Fruit fly (Drosophila melanogaster) whole organism, wandering third instar larva: ENCODE data around the gene CG14095.

Experiments used
- Abd-B ChIP-seq: fragments of >200 bp; optimal IDR thresholded peaks from 2 replicates; lab custom pipeline; 2017; ENCODE audit warnings: missing biosample characterization, missing genetic modification characterization
- CG9705 ChIP-seq: fragments of 200-800 bp; sonication (Bioruptor generic); optimal IDR thresholded peaks from 2 replicates; lab custom pipeline; 2018; ENCODE audit warnings: missing biosample characterization, mild to moderate bottlenecking, missing genetic modification characterization
- CrebA ChIP-seq: fragments of 200-800 bp; sonication (Bioruptor generic); optimal IDR thresholded peaks from 2 replicates; lab custom pipeline; 2016; ENCODE audit warnings: missing biosample characterization, mild to moderate bottlenecking, missing genetic modification characterization, borderline replicate concordance
- Dfd ChIP-seq: fragments of >200 bp; optimal IDR thresholded peaks from 2 replicates; lab custom pipeline; 2017; ENCODE audit warnings: missing biosample characterization, missing genetic modification characterization
- HLH106 ChIP-seq: fragments of 200-800 bp; optimal IDR thresholded peaks from 3 replicates; lab custom pipeline; 2019; ENCODE audit warnings: missing biosample characterization, mild to moderate bottlenecking, missing genetic modification characterization, moderate library complexity
- Jra ChIP-seq: sonication (Bioruptor generic); optimal IDR thresholded peaks from 2 replicates; lab custom pipeline; 2016; ENCODE audit warnings: missing biosample characterization, missing genetic modification characterization
- Myc ChIP-seq: fragments of >200 bp; optimal IDR thresholded peaks from 2 replicates; lab custom pipeline; 2017
- OdsH ChIP-seq: fragments of 200-800 bp; sonication (Bioruptor generic); optimal IDR thresholded peaks from 2 replicates; lab custom pipeline; 2016; ENCODE audit warnings: missing biosample characterization, mild to moderate bottlenecking, missing genetic modification characterization
- foxo ChIP-seq, 2 experiments: fragments of 200-800 bp; sonication (Bioruptor generic); optimal IDR thresholded peaks; 2 replicates in 1 of 2; 3 replicates in 1 of 2; lab custom pipeline; 2016 to 2017; ENCODE audit warnings: missing biosample characterization in 2 of 2, missing genetic modification characterization in 2 of 2
- lola ChIP-seq: fragments of >200 bp; optimal IDR thresholded peaks from 2 replicates; lab custom pipeline; 2017; ENCODE audit warnings: missing biosample characterization, missing genetic modification characterization

dm6 chr3L:19486398-19486797 lies 21.8 kb upstream of the CG14095 start, which contains the start of gene brv1:
- TF ChIP-seq foxo (GFP tag; optimal IDR thresholded peaks at IDR 0.05; lab: Kevin White, UChicago) (no peak), HLH106 (tag; lab: Kevin White, UChicago) (no peak), Dfd (GFP tag; lab: Kevin White, UChicago) (no peak), lola (GFP tag; lab: Kevin White, UChicago) (no peak), Myc (lab: Kevin White, UChicago) (no peak), Jra (GFP tag; lab: Kevin White, UChicago) (no peak), CrebA (GFP tag; lab: Kevin White, UChicago) (no peak), CG9705 (GFP tag; lab: Kevin White, UChicago) (no peak), Abd-B (GFP tag; lab: Kevin White, UChicago) (no peak), OdsH (no peak)
